Worm (Caenorhabditis elegans) whole organism, young adult: ENCODE results near the gene lfi-1.

Experiments
- C17E4.6 ChIP-seq: fragments of 200-800 bp; sonication (Bioruptor generic); IDR thresholded peaks from 2 replicates; pipeline ENCODE4 v1.3.6; 2022; ENCODE audit warnings: missing genetic modification reagents, missing genetic modification characterization, missing compliant biosample characterization
- F10E7.11 ChIP-seq: sonication (generic microtip); optimal IDR thresholded peaks from 2 replicates; lab custom pipeline; 2017; ENCODE audit warnings: mild to moderate bottlenecking, missing genetic modification characterization, moderate library complexity, missing compliant biosample characterization
- F22D6.2 ChIP-seq: sonication (generic microtip); optimal IDR thresholded peaks from 2 replicates; lab custom pipeline; 2016; ENCODE audit warnings: mild to moderate bottlenecking, missing genetic modification characterization, missing compliant biosample characterization
- F23B12.7 ChIP-seq: sonication (generic microtip); optimal IDR thresholded peaks from 2 replicates; lab custom pipeline; 2017; ENCODE audit warnings: missing genetic modification characterization, mild to moderate bottlenecking, missing compliant biosample characterization, antibody characterized with exemption, moderate library complexity; ENCODE audit not compliant: insufficient read depth
- F52B5.7 ChIP-seq: sonication (generic microtip); optimal IDR thresholded peaks from 2 replicates; lab custom pipeline; 2016; ENCODE audit warnings: mild to moderate bottlenecking, missing genetic modification characterization, missing compliant biosample characterization
- F57A8.1 ChIP-seq: fragments of 200-800 bp; sonication (Bioruptor generic); optimal IDR thresholded peaks from 2 replicates; lab custom pipeline; 2018; ENCODE audit warnings: mild to moderate bottlenecking, missing genetic modification characterization, moderate library complexity, missing compliant biosample characterization
- Y56A3A.18 ChIP-seq: fragments of 200-800 bp; sonication (Bioruptor generic); IDR thresholded peaks from 2 replicates; pipeline ENCODE4 v1.3.6; 2022; ENCODE audit warnings: missing genetic modification reagents, missing genetic modification characterization, missing compliant biosample characterization
- Y79H2A.3 ChIP-seq: fragments of 200-800 bp; sonication (Bioruptor generic); conservative IDR thresholded peaks from 2 replicates; pipeline ENCODE4 v1.3.6; 2022; ENCODE audit warnings: missing genetic modification reagents, missing genetic modification characterization, missing compliant biosample characterization
- attf-3 ChIP-seq: fragments of 200-800 bp; sonication (Bioruptor generic); conservative IDR thresholded peaks from 2 replicates; pipeline ENCODE4 v1.3.6; 2022; ENCODE audit warnings: missing genetic modification reagents, missing genetic modification characterization, missing compliant biosample characterization
- ccch-3 ChIP-seq: fragments of 200-800 bp; sonication (Bioruptor generic); optimal IDR thresholded peaks from 2 replicates; lab custom pipeline; 2018; ENCODE audit warnings: mild to moderate bottlenecking, missing genetic modification characterization, missing compliant biosample characterization
- cebp-2 ChIP-seq: fragments of 200-800 bp; sonication (Bioruptor generic); IDR thresholded peaks from 2 replicates; pipeline ENCODE4 v1.3.6; 2022; ENCODE audit warnings: missing genetic modification characterization, missing compliant biosample characterization
- ceh-100 ChIP-seq: fragments of 200-800 bp; sonication (Bioruptor generic); IDR thresholded peaks from 2 replicates; pipeline ENCODE4 v1.3.6; 2022; ENCODE audit warnings: missing genetic modification reagents, missing genetic modification characterization, missing compliant biosample characterization
- ceh-40 ChIP-seq: fragments of 200-800 bp; sonication (Bioruptor generic); IDR thresholded peaks from 2 replicates; pipeline ENCODE4 v1.3.6; 2022; ENCODE audit warnings: missing genetic modification characterization, missing compliant biosample characterization
- ceh-79 ChIP-seq: sonication (generic microtip); optimal IDR thresholded peaks from 2 replicates; lab custom pipeline; 2017; ENCODE audit warnings: mild to moderate bottlenecking, missing genetic modification characterization, missing compliant biosample characterization
- ceh-91 ChIP-seq: fragments of 200-800 bp; sonication (Bioruptor generic); IDR thresholded peaks from 2 replicates; pipeline ENCODE4 v1.3.6; 2022; ENCODE audit warnings: missing genetic modification reagents, missing genetic modification characterization, missing compliant biosample characterization
- dpl-1 ChIP-seq: fragments of 150-350 bp; optimal IDR thresholded peaks from 2 replicates; lab custom pipeline; 2014; ENCODE audit warnings: missing biosample characterization, missing genetic modification reagents, missing genetic modification characterization
- efl-1 ChIP-seq: fragments of 150-350 bp; optimal IDR thresholded peaks from 2 replicates; lab custom pipeline; 2014; ENCODE audit warnings: missing biosample characterization, missing genetic modification reagents, missing genetic modification characterization
- egrh-3 ChIP-seq: fragments of 200-800 bp; sonication (Bioruptor generic); IDR thresholded peaks from 2 replicates; pipeline ENCODE4 v1.3.6; 2022; ENCODE audit warnings: missing genetic modification reagents, missing genetic modification characterization, missing compliant biosample characterization
- hlh-26 ChIP-seq: fragments of 200-800 bp; sonication (Bioruptor generic); conservative IDR thresholded peaks from 2 replicates; pipeline ENCODE4 v1.3.6; 2022; ENCODE audit warnings: missing genetic modification reagents, missing genetic modification characterization, missing compliant biosample characterization
- hmg-20 ChIP-seq: fragments of 200-800 bp; sonication (Bioruptor generic); IDR thresholded peaks from 2 replicates; pipeline ENCODE4 v1.3.6; 2022; ENCODE audit warnings: missing genetic modification reagents, missing genetic modification characterization, missing compliant biosample characterization
- hsf-1 ChIP-seq: fragments of 200-800 bp; sonication (Bioruptor generic); IDR thresholded peaks from 2 replicates; pipeline ENCODE4 v1.3.6; 2022; ENCODE audit warnings: missing genetic modification reagents, missing genetic modification characterization, missing compliant biosample characterization
- let-607 ChIP-seq, 2 experiments: fragments of 200-800 bp in 1 of 2; sonication (Bioruptor generic) in 1 of 2; sonication (generic microtip) in 1 of 2; optimal IDR thresholded peaks; 2 replicates each; lab custom pipeline; 2016 to 2018; ENCODE audit warnings: mild to moderate bottlenecking in 2 of 2, missing compliant biosample characterization in 2 of 2, missing genetic modification characterization in 2 of 2, moderate library complexity in 2 of 2, missing genotype in 1 of 2
- lin-26 ChIP-seq: fragments of 200-800 bp; sonication (Bioruptor generic); IDR thresholded peaks from 2 replicates; pipeline ENCODE4 v1.3.6; 2022; ENCODE audit warnings: missing genetic modification reagents, missing genetic modification characterization, missing compliant biosample characterization
- mel-28 ChIP-seq: sonication (generic microtip); optimal IDR thresholded peaks from 2 replicates; lab custom pipeline; 2016; ENCODE audit warnings: borderline replicate concordance, mild to moderate bottlenecking, missing genetic modification characterization, missing compliant biosample characterization
- nfya-2 ChIP-seq: fragments of 200-800 bp; sonication (Bioruptor generic); IDR thresholded peaks from 2 replicates; pipeline ENCODE4 v1.3.6; 2022; ENCODE audit warnings: missing genetic modification reagents, missing genetic modification characterization, missing compliant biosample characterization
- nhr-27 ChIP-seq: fragments of 200-800 bp; sonication (Bioruptor generic); optimal IDR thresholded peaks from 2 replicates; lab custom pipeline; 2018; ENCODE audit warnings: mild to moderate bottlenecking, missing genetic modification characterization, moderate library complexity, missing compliant biosample characterization
- nhr-90 ChIP-seq: sonication (generic microtip); optimal IDR thresholded peaks from 2 replicates; lab custom pipeline; 2016; ENCODE audit warnings: missing genotype, mild to moderate bottlenecking, missing genetic modification characterization, missing compliant biosample characterization
- repo-1 ChIP-seq: sonication (generic microtip); optimal IDR thresholded peaks from 2 replicates; lab custom pipeline; 2017; ENCODE audit warnings: mild to moderate bottlenecking, missing genetic modification characterization, missing compliant biosample characterization
- sptf-2 ChIP-seq: fragments of 200-800 bp; sonication (Bioruptor generic); optimal IDR thresholded peaks from 2 replicates; lab custom pipeline; 2018; ENCODE audit warnings: mild to moderate bottlenecking, missing genetic modification characterization, missing compliant biosample characterization
- tbx-9 ChIP-seq: sonication (generic microtip); optimal IDR thresholded peaks from 2 replicates; lab custom pipeline; 2016; ENCODE audit warnings: borderline replicate concordance, missing genetic modification characterization, inconsistent platforms, missing compliant biosample characterization
- tlf-1 ChIP-seq: fragments of 200-800 bp; sonication (Bioruptor generic); optimal IDR thresholded peaks from 2 replicates; lab custom pipeline; 2018; ENCODE audit warnings: mild to moderate bottlenecking, missing genetic modification characterization, missing compliant biosample characterization
- unc-62 ChIP-seq: fragments of 150-350 bp; optimal IDR thresholded peaks from 2 replicates; lab custom pipeline; 2014; ENCODE audit warnings: missing biosample characterization, missing genetic modification reagents, missing genetic modification characterization
- zim-3 ChIP-seq: sonication (generic microtip); optimal IDR thresholded peaks from 2 replicates; lab custom pipeline; 2017; ENCODE audit warnings: mild to moderate bottlenecking, missing genetic modification characterization, moderate library complexity, missing compliant biosample characterization
- ztf-22 ChIP-seq: fragments of 200-800 bp; sonication (Bioruptor generic); optimal IDR thresholded peaks from 2 replicates; lab custom pipeline; 2018; ENCODE audit warnings: mild to moderate bottlenecking, missing genetic modification characterization, moderate library complexity, missing compliant biosample characterization
- ztf-25 ChIP-seq: fragments of 200-800 bp; sonication (Bioruptor generic); IDR thresholded peaks from 2 replicates; pipeline ENCODE4 v1.3.6; 2022; ENCODE audit warnings: missing genetic modification reagents, missing genetic modification characterization, missing compliant biosample characterization
- ztf-26 ChIP-seq: sonication (generic microtip); optimal IDR thresholded peaks from 2 replicates; lab custom pipeline; 2017; ENCODE audit warnings: missing genetic modification characterization, missing compliant biosample characterization
- ztf-28 ChIP-seq: fragments of 200-800 bp; sonication (Bioruptor generic); IDR thresholded peaks from 2 replicates; pipeline ENCODE4 v1.3.6; 2022; ENCODE audit warnings: missing genetic modification reagents, missing genetic modification characterization, missing compliant biosample characterization
- ztf-3 ChIP-seq: fragments of 200-800 bp; sonication (Bioruptor generic); optimal IDR thresholded peaks from 2 replicates; lab custom pipeline; 2018; ENCODE audit warnings: mild to moderate bottlenecking, missing genetic modification characterization, missing compliant biosample characterization

The lfi-1 gene

ce11 chrX:5022682-5023081 is 46.1 kb downstream of the lfi-1 start (continued):
- TF ChIP-seq attf-3 (GFP tag; lab: Robert Waterston, UW) (0 out of 2 replicates have a peak, but pooled peaks have one; percentile 25), let-607 (tag; optimal IDR thresholded peaks at IDR 0.05; lab: Kevin White, UChicago) (peak; percentile 32 to 37), ceh-91 (no peak), ccch-3 (no peak), ztf-26 (tag; lab: Kevin White, UChicago) (peak; percentile 28), ceh-100 (GFP tag; lab: Robert Waterston, UW) (peak; percentile 37; the same call in 1 of the 2 replicates), repo-1 (no peak), F22D6.2 (tag; lab: Kevin White, UChicago) (no peak), hmg-20 (GFP tag; lab: Robert Waterston, UW) (peak; percentile 77), F23B12.7 (peak; percentile 87), lin-26 (GFP tag; lab: Robert Waterston, UW) (peak; percentile 90), ztf-22 (GFP tag; lab: Kevin White, UChicago) (no peak), tbx-9 (no peak), ceh-40 (GFP tag; lab: Robert Waterston, UW) (peak; percentile 55; the same call in 1 of the 2 replicates), mel-28 (peak; percentile 35), F52B5.7 (tag; lab: Kevin White, UChicago) (peak; percentile 70), zim-3 (tag; lab: Kevin White, UChicago) (peak; percentile 57), egrh-3 (GFP tag; lab: Robert Waterston, UW) (peak; percentile 34; the same call in 1 of the 2 replicates), ztf-25 (GFP tag; lab: Robert Waterston, UW) (peak; percentile 82; the same call in 1 of the 2 replicates), ceh-79 (tag; lab: Kevin White, UChicago) (no peak), ztf-3 (no peak), nhr-90 (tag; lab: Kevin White, UChicago) (peak; percentile 83), unc-62 (no peak), Y56A3A.18 (GFP tag; lab: Robert Waterston, UW) (peak; percentile 20; the same call in 1 of the 2 replicates), Y79H2A.3 (no peak), nhr-27 (no peak), F10E7.11 (tag; lab: Kevin White, UChicago) (no peak), sptf-2 (GFP tag; lab: Kevin White, UChicago) (no peak), hsf-1 (GFP tag; lab: Robert Waterston, UW) (no peak), efl-1 (GFP tag; lab: Kevin White, UChicago) (no peak)

- no peak for TF ChIP-seq tbx-9
- no peak for TF ChIP-seq Y79H2A.3
- TF ChIP-seq lin-26 (GFP tag; lab: Robert Waterston, UW): no peak
- TF ChIP-seq ztf-22 (GFP tag; lab: Kevin White, UChicago): no peak
- no peak for TF ChIP-seq ztf-28
- no peak for TF ChIP-seq C17E4.6 (GFP tag; lab: Robert Waterston, UW)
- TF ChIP-seq tlf-1 (GFP tag; lab: Kevin White, UChicago): no peak
- TF ChIP-seq dpl-1 (GFP tag; lab: Kevin White, UChicago): no peak
- no peak for TF ChIP-seq hlh-26 (GFP tag; lab: Robert Waterston, UW)
- no peak for TF ChIP-seq ceh-91
- TF ChIP-seq F57A8.1 (GFP tag; lab: Kevin White, UChicago): no peak
- no peak for TF ChIP-seq cebp-2 (GFP tag; lab: Robert Waterston, UW)
- TF ChIP-seq nfya-2 (GFP tag; lab: Robert Waterston, UW): no peak
Observed at ce11 chrX:5024300-5024699, 47.7 kb downstream of the lfi-1 start, which contains the start of gene ZC449.1. Gene ZC449.1, plus strand, starts transcription at chrX:5024420.
